Worm (Caenorhabditis elegans): ENCODE measurements around the gene F59E12.8.
A peak's percentile ranks its signal among the peaks of the same experiment; 100 is the strongest.

DNA sequence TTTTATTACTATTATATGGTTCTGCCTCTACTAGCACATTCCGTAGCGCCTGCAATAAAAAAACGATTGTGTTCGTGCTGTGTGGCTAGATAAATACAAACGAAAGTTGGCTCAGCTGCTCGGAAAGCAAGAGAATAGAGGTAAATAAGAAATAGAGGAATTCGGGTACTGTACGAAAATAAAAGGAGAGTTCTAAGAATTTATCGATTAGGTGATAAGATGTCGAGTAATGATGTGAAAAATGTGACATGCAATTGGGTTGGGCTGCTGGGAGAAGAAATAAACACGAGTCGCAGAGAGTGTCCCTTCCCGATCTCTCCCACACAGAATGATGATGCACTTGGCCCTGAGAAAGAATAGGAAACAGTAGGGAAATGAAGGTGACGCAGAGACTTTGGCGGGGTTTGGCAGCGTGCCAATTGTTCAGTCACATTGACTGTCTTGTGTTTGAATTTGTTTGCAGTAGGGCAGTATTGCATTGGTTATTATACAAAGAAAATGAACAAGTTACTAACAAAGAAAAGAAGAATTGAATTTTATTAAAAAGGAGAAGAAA, 43.3 kb downstream of the F59E12.8 start, which contains the start of gene cdc-14:
- TF ChIP-seq sptf-1 (tag; optimal IDR thresholded peaks at IDR 0.05) = no peak
- peak; percentile 80 for TF ChIP-seq unc-62 (GFP tag; optimal IDR thresholded peaks at IDR 0.05)
- no peak for TF ChIP-seq pha-4 (tag; optimal IDR thresholded peaks at IDR 0.05)
- no peak for TF ChIP-seq elt-1 (tag; optimal IDR thresholded peaks at IDR 0.05; ENCODE audit: borderline replicate concordance, insufficient read depth)
- TF ChIP-seq nhr-28 (tag; optimal IDR thresholded peaks at IDR 0.05) = no peak
- TF ChIP-seq unc-39 (tag; optimal IDR thresholded peaks at IDR 0.05) = no peak
- peak; percentile 45 for TF ChIP-seq ces-1 (GFP tag; optimal IDR thresholded peaks at IDR 0.05)
- no peak for TF ChIP-seq sem-2 (GFP tag; optimal IDR thresholded peaks at IDR 0.05)
- no peak for TF ChIP-seq nhr-12 (tag; optimal IDR thresholded peaks at IDR 0.05)
- TF ChIP-seq nhr-237 (tag; optimal IDR thresholded peaks at IDR 0.05) = peak; percentile 39
- no peak for TF ChIP-seq flh-1 (GFP tag; optimal IDR thresholded peaks at IDR 0.05)

Measured in whole organism, mixed stage, embryonic.